Fruit fly (Drosophila melanogaster) whole organism, adult: Measurements from ENCODE around the gene ACXE.

Source experiments
- CG33017 ChIP-seq: fragments of 200-800 bp; sonication (Bioruptor generic); optimal IDR thresholded peaks from 2 replicates; lab custom pipeline; 2018; ENCODE audit warnings: missing biosample characterization, mild to moderate bottlenecking, missing genetic modification characterization, moderate library complexity
- CG7101 ChIP-seq: fragments of 200-800 bp; sonication (Bioruptor generic); optimal IDR thresholded peaks from 2 replicates; lab custom pipeline; 2018; ENCODE audit warnings: missing biosample characterization, mild to moderate bottlenecking, missing genetic modification characterization, moderate library complexity
- bab1 ChIP-seq: fragments of 200-800 bp; sonication (Bioruptor generic); optimal IDR thresholded peaks from 3 replicates; lab custom pipeline; 2019; ENCODE audit warnings: missing biosample characterization, mild to moderate bottlenecking, missing genetic modification characterization, moderate library complexity
- cnc ChIP-seq, 2 experiments: fragments of >200 bp; optimal IDR thresholded peaks; 2 replicates each; lab custom pipeline; 2017
- kay ChIP-seq: fragments of 200-800 bp; sonication (Bioruptor generic); peaks from one replicate; lab custom pipeline; 2016; ENCODE audit warnings: missing biosample characterization, missing genetic modification characterization, borderline replicate concordance
- ovo ChIP-seq: fragments of 200-800 bp; sonication (Bioruptor generic); optimal IDR thresholded peaks from 2 replicates; lab custom pipeline; 2016; ENCODE audit warnings: missing biosample characterization, missing genetic modification characterization
- pad ChIP-seq: fragments of 200-800 bp; sonication (Bioruptor generic); optimal IDR thresholded peaks from 3 replicates; lab custom pipeline; 2017; ENCODE audit warnings: missing biosample characterization, missing genetic modification characterization, mild to moderate bottlenecking, moderate library complexity, missing genetic modification reagents

ACXE gene

DNA sequence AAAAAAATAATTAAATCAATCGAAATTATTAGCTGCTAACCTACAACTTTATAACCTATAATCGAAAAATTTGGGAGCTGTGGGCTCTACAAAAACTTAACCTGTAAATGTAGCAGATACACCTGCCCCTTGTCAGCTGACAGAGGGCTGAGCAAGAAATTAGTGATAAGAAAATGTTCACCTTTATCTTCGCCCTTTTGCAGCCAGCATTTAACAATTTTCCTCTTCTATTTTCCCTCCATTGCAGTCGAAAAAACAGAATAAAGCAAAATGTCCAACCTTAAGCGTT is 49.9 kb downstream of the ACXE start:
- no peak for TF ChIP-seq pad (GFP tag; lab: Kevin White, UChicago)
- TF ChIP-seq CG7101 (tag; lab: Kevin White, UChicago): no peak
- TF ChIP-seq kay (GFP tag; lab: Kevin White, UChicago): peak; percentile 82
- no peak for TF ChIP-seq bab1 (GFP tag; lab: Kevin White, UChicago)
- TF ChIP-seq cnc (optimal IDR thresholded peaks at IDR 0.05; lab: Kevin White, UChicago): no peak

DNA sequence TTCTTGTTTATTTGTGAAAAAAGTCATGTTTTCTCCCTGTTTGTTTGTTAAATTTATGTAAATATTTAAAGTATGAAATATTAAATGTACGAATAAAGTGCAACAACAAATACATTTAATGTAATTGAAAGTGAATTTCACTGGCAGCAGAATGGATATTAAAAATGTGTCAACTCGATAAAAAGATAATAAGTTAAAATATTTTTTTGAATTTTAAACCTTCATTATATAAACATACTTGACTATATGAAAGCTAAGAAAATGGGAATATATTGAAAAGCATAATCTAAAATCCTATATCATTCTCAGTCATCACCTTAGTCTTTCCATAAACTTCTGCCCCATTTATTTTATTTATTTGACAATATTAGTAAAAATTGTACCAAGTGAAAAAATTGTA is 53.1 kb downstream of the ACXE start, which contains the start of gene Vha68-3:
Gene Vha68-3 (plus strand): TSS at position 301 of the 400 bp plus-strand sequence.
- TF ChIP-seq cnc (optimal IDR thresholded peaks at IDR 0.05; lab: Kevin White, UChicago) (no peak), bab1 (GFP tag; lab: Kevin White, UChicago) (no peak), CG33017 (tag; lab: Kevin White, UChicago) (no peak), pad (GFP tag; lab: Kevin White, UChicago) (no peak), ovo (no peak)
